Fruit fly (Drosophila melanogaster) whole organism, embryonic: Measurements from ENCODE around the gene CG42748.

Source experiments
- Awh ChIP-seq: fragments of 200-800 bp; sonication (Bioruptor generic); IDR thresholded peaks from 2 replicates; pipeline ENCODE4, ENCODE4 v1.3.6; 2022; ENCODE audit warnings: missing biosample characterization, missing genetic modification characterization
- Bgb ChIP-seq: fragments of 200-800 bp; sonication (Bioruptor generic); IDR thresholded peaks from 2 replicates; pipeline ENCODE4 v1.3.6; 2022; ENCODE audit warnings: missing biosample characterization, missing genetic modification characterization; ENCODE audit not compliant: partially characterized antibody
- C15 ChIP-seq: fragments of 200-800 bp; sonication (Bioruptor generic); IDR thresholded peaks from 3 replicates; pipeline ENCODE4 v1.3.6; 2022; ENCODE audit warnings: missing biosample characterization, missing genetic modification characterization
- CG10267 ChIP-seq: fragments of 200-800 bp; sonication (Bioruptor generic); optimal IDR thresholded peaks from 2 replicates; lab custom pipeline; 2018; ENCODE audit warnings: missing biosample characterization, mild to moderate bottlenecking, missing genetic modification characterization, moderate library complexity
- CG10321 ChIP-seq: fragments of 200-800 bp; sonication (Bioruptor generic); IDR thresholded peaks from 2 replicates; pipeline ENCODE4 v1.3.6; 2022; ENCODE audit warnings: missing biosample characterization, missing genetic modification characterization
- CG11085 ChIP-seq: fragments of 200-800 bp; sonication (Bioruptor generic); IDR thresholded peaks from 2 replicates; pipeline ENCODE4 v1.3.6; 2022; ENCODE audit warnings: missing biosample characterization, missing genetic modification characterization
- CG11723 ChIP-seq: fragments of 200-800 bp; sonication (Bioruptor generic); optimal IDR thresholded peaks from 2 replicates; lab custom pipeline; 2017; ENCODE audit warnings: missing biosample characterization, mild to moderate bottlenecking, missing genetic modification characterization
- CG12299 ChIP-seq: fragments of 200-800 bp; sonication (Bioruptor generic); optimal IDR thresholded peaks from 2 replicates; lab custom pipeline; 2018; ENCODE audit warnings: missing biosample characterization, mild to moderate bottlenecking, missing genetic modification characterization
- CG1233 ChIP-seq: fragments of 200-800 bp; sonication (Bioruptor generic); optimal IDR thresholded peaks from 4 replicates; lab custom pipeline; 2018; ENCODE audit warnings: missing biosample characterization, mild to moderate bottlenecking, missing genetic modification characterization
- CG13624 ChIP-seq: fragments of 200-800 bp; sonication (Bioruptor generic); optimal IDR thresholded peaks from 2 replicates; lab custom pipeline; 2016; ENCODE audit warnings: missing biosample characterization, missing genetic modification characterization
- CG13894 ChIP-seq: fragments of 200-800 bp; sonication (Bioruptor generic); optimal IDR thresholded peaks from 3 replicates; lab custom pipeline; 2018; ENCODE audit warnings: missing biosample characterization, mild to moderate bottlenecking, missing genetic modification characterization, moderate library complexity
- CG15073 ChIP-seq: fragments of 200-800 bp; sonication (Bioruptor generic); optimal IDR thresholded peaks from 2 replicates; lab custom pipeline; 2016; ENCODE audit warnings: missing biosample characterization, missing genetic modification characterization
- CG17912 ChIP-seq: fragments of 200-800 bp; sonication (Bioruptor generic); optimal IDR thresholded peaks from 2 replicates; lab custom pipeline; 2018; ENCODE audit warnings: missing biosample characterization, mild to moderate bottlenecking, missing genetic modification characterization
- CG1792 ChIP-seq: fragments of 200-800 bp; sonication (Bioruptor generic); optimal IDR thresholded peaks from 2 replicates; lab custom pipeline; 2016; ENCODE audit warnings: missing biosample characterization, missing genetic modification characterization
- CG1832 ChIP-seq: fragments of 200-800 bp; sonication (Bioruptor generic); optimal IDR thresholded peaks from 2 replicates; lab custom pipeline; 2017; ENCODE audit warnings: missing biosample characterization, mild to moderate bottlenecking, missing genetic modification characterization, inconsistent platforms
- CG18619 ChIP-seq: fragments of 200-800 bp; sonication (Bioruptor generic); optimal IDR thresholded peaks from 3 replicates; lab custom pipeline; 2017; ENCODE audit warnings: missing biosample characterization, mild to moderate bottlenecking, missing genetic modification characterization
- CG18764 ChIP-seq: fragments of 200-800 bp; sonication (Bioruptor generic); optimal IDR thresholded peaks from 3 replicates; lab custom pipeline; 2016; ENCODE audit warnings: missing biosample characterization, missing genetic modification characterization
- CG2120 ChIP-seq: fragments of 200-800 bp; sonication (Bioruptor generic); optimal IDR thresholded peaks from 3 replicates; lab custom pipeline; 2016; ENCODE audit warnings: missing biosample characterization, missing genetic modification characterization
- CG2712 ChIP-seq: fragments of 200-800 bp; optimal IDR thresholded peaks from 3 replicates; lab custom pipeline; 2019; ENCODE audit warnings: missing biosample characterization, mild to moderate bottlenecking, missing genetic modification characterization, moderate library complexity
- CG3281 ChIP-seq: fragments of 200-800 bp; sonication (Bioruptor generic); optimal IDR thresholded peaks from 3 replicates; lab custom pipeline; 2017; ENCODE audit warnings: missing biosample characterization, mild to moderate bottlenecking, missing genetic modification characterization
- CG33213 ChIP-seq: fragments of 200-800 bp; sonication (Bioruptor generic); optimal IDR thresholded peaks from 3 replicates; lab custom pipeline; 2016; ENCODE audit warnings: missing biosample characterization, missing genetic modification characterization
- CG4617 ChIP-seq: fragments of 200-800 bp; sonication (Bioruptor generic); optimal IDR thresholded peaks from 3 replicates; lab custom pipeline; 2016; ENCODE audit warnings: missing biosample characterization, missing genetic modification characterization, borderline replicate concordance
- CG7987 ChIP-seq: fragments of 200-800 bp; sonication (Bioruptor generic); optimal IDR thresholded peaks from 2 replicates; lab custom pipeline; 2018; ENCODE audit warnings: missing biosample characterization, mild to moderate bottlenecking, missing genetic modification characterization, moderate library complexity
- CG8281 ChIP-seq: fragments of 200-800 bp; sonication (Bioruptor generic); optimal IDR thresholded peaks from 2 replicates; lab custom pipeline; 2018; ENCODE audit warnings: missing biosample characterization, mild to moderate bottlenecking, missing genetic modification characterization, moderate library complexity
- CG8290 ChIP-seq, 3 experiments: fragments of 200-800 bp; sonication (Bioruptor generic); optimal IDR thresholded peaks; 2 replicates each; lab custom pipeline; 2016 to 2019; ENCODE audit warnings: missing biosample characterization in 3 of 3, missing genetic modification characterization in 3 of 3, mild to moderate bottlenecking in 2 of 3, moderate library complexity in 1 of 3
- CHES-1-like ChIP-seq: fragments of 200-800 bp; sonication (Bioruptor generic); optimal IDR thresholded peaks from 2 replicates; lab custom pipeline; 2016; ENCODE audit warnings: missing biosample characterization, missing genetic modification characterization
- Dref ChIP-seq: fragments of 200-800 bp; sonication (Bioruptor generic); IDR thresholded peaks from 2 replicates; pipeline ENCODE4 v1.3.6; 2022; ENCODE audit warnings: missing biosample characterization, missing genetic modification characterization
- Fer3 ChIP-seq: fragments of 200-800 bp; sonication (Bioruptor generic); optimal IDR thresholded peaks from 2 replicates; lab custom pipeline; 2018; ENCODE audit warnings: missing biosample characterization, mild to moderate bottlenecking, missing genetic modification characterization, moderate library complexity
- GATAe ChIP-seq: fragments of 200-800 bp; sonication (Bioruptor generic); conservative IDR thresholded peaks from 2 replicates; pipeline ENCODE4 v1.3.6; 2022; ENCODE audit warnings: missing biosample characterization, missing genetic modification characterization
- HmgD ChIP-seq: fragments of 200-800 bp; sonication (Bioruptor generic); optimal IDR thresholded peaks from 3 replicates; lab custom pipeline; 2016; ENCODE audit warnings: missing biosample characterization, missing genetic modification characterization
- HmgZ ChIP-seq: fragments of 200-800 bp; sonication (Bioruptor generic); optimal IDR thresholded peaks from 2 replicates; lab custom pipeline; 2018; ENCODE audit warnings: missing biosample characterization, mild to moderate bottlenecking, missing genetic modification characterization
- MBD-R2 ChIP-seq: fragments of 200-800 bp; sonication (Bioruptor generic); IDR thresholded peaks from 2 replicates; pipeline ENCODE4 v1.3.6; 2022; ENCODE audit warnings: missing biosample characterization, missing genetic modification characterization
- Opbp ChIP-seq: fragments of 200-800 bp; sonication (Bioruptor generic); IDR thresholded peaks from 3 replicates; pipeline ENCODE4 v1.3.6; 2022; ENCODE audit warnings: missing biosample characterization, missing genetic modification characterization; ENCODE audit not compliant: partially characterized antibody
- Taf1 ChIP-seq: fragments of 200-800 bp; sonication (Bioruptor generic); IDR thresholded peaks from 2 replicates; pipeline ENCODE4 v1.3.6; 2022; ENCODE audit warnings: missing biosample characterization, missing genetic modification characterization
- Xrp1 ChIP-seq: fragments of 200-800 bp; sonication (Bioruptor generic); IDR thresholded peaks from 2 replicates; pipeline ENCODE4 v1.3.6; 2022; ENCODE audit warnings: missing biosample characterization, missing genetic modification characterization
- al ChIP-seq: fragments of 200-800 bp; sonication (Bioruptor generic); IDR thresholded peaks from 2 replicates; pipeline ENCODE4 v1.3.6; 2022; ENCODE audit warnings: missing biosample characterization, missing genetic modification characterization
- dpn ChIP-seq, 2 experiments: fragments of 200-800 bp; sonication (Bioruptor generic); optimal IDR thresholded peaks; 3 replicates each; lab custom pipeline; 2016; ENCODE audit warnings: missing biosample characterization in 2 of 2, missing genetic modification characterization in 2 of 2
- ems ChIP-seq: fragments of 200-800 bp; sonication (Bioruptor generic); optimal IDR thresholded peaks from 3 replicates; lab custom pipeline; 2016; ENCODE audit warnings: missing biosample characterization, missing genetic modification characterization
- gro ChIP-seq: fragments of 200-800 bp; sonication (Bioruptor generic); optimal IDR thresholded peaks from 2 replicates; lab custom pipeline; 2016; ENCODE audit warnings: missing biosample characterization, missing genetic modification characterization
- gt ChIP-seq: fragments of 200-800 bp; sonication (Bioruptor generic); IDR thresholded peaks from 2 replicates; pipeline ENCODE4 v1.3.6; 2022; ENCODE audit warnings: missing biosample characterization, missing genetic modification characterization
- pros ChIP-seq: fragments of 200-800 bp; sonication (Bioruptor generic); optimal IDR thresholded peaks from 3 replicates; lab custom pipeline; 2019; ENCODE audit warnings: missing biosample characterization, mild to moderate bottlenecking, missing genetic modification characterization, moderate library complexity
- pzg ChIP-seq: fragments of 200-800 bp; sonication (Bioruptor generic); optimal IDR thresholded peaks from 3 replicates; lab custom pipeline; 2018; ENCODE audit warnings: missing biosample characterization, mild to moderate bottlenecking, missing genetic modification characterization, moderate library complexity
- sens ChIP-seq: fragments of 200-800 bp; sonication (Bioruptor generic); peaks from one replicate; lab custom pipeline; 2016; ENCODE audit warnings: missing biosample characterization, missing genetic modification characterization
- sqz ChIP-seq: fragments of 200-800 bp; sonication (Bioruptor generic); optimal IDR thresholded peaks from 3 replicates; lab custom pipeline; 2018; ENCODE audit warnings: missing biosample characterization, mild to moderate bottlenecking, missing genetic modification characterization
- stc ChIP-seq: fragments of 200-800 bp; sonication (Bioruptor generic); IDR thresholded peaks from 2 replicates; pipeline ENCODE4 v1.3.6; 2022; ENCODE audit warnings: missing biosample characterization, missing genetic modification characterization
- stwl ChIP-seq: fragments of 200-800 bp; sonication (Bioruptor generic); optimal IDR thresholded peaks from 3 replicates; lab custom pipeline; 2018; ENCODE audit warnings: missing biosample characterization, mild to moderate bottlenecking, missing genetic modification characterization, moderate library complexity
- tap ChIP-seq: fragments of 200-800 bp; optimal IDR thresholded peaks from 3 replicates; lab custom pipeline; 2019; ENCODE audit warnings: missing biosample characterization, mild to moderate bottlenecking, missing genetic modification characterization, moderate library complexity
- zfh1 ChIP-seq: fragments of 200-800 bp; sonication (Bioruptor generic); IDR thresholded peaks from 3 replicates; pipeline ENCODE4 v1.3.6; 2022; ENCODE audit warnings: missing biosample characterization, missing genetic modification characterization

Gene CG42748

dm6 chr2L:22168559-22169027, 37.6 kb downstream of the CG42748 start (continued):
- TF ChIP-seq gt (GFP tag; lab: Robert Waterston, UW) (no peak), HmgD (GFP tag; lab: Kevin White, UChicago) (peak; percentile 33), CG10321 (GFP tag; lab: Robert Waterston, UW) (peak; percentile 96), tap (tag; lab: Kevin White, UChicago) (no peak), CG2120 (GFP tag; lab: Kevin White, UChicago) (peak; percentile 9), CG11085 (GFP tag; lab: Robert Waterston, UW) (no peak), CG18619 (GFP tag; lab: Kevin White, UChicago) (peak; percentile 2), CG11723 (GFP tag; lab: Kevin White, UChicago) (peak; percentile 18), al (GFP tag; lab: Robert Waterston, UW) (no peak), CHES-1-like (peak; percentile 46), dpn (GFP tag; optimal IDR thresholded peaks at IDR 0.05; lab: Kevin White, UChicago) (peak in 1 of 2 experiments; percentile 7), gro (GFP tag; lab: Kevin White, UChicago) (peak; percentile 53), ems (GFP tag; lab: Kevin White, UChicago) (no peak), sqz (GFP tag; lab: Kevin White, UChicago) (peak; percentile 15), CG15073 (GFP tag; lab: Kevin White, UChicago) (no peak), zfh1 (GFP tag; lab: Robert Waterston, UW) (peak; percentile 57; the same call in 1 of the 3 replicates), CG3281 (GFP tag; lab: Kevin White, UChicago) (peak; percentile 6), CG8281 (tag; lab: Kevin White, UChicago) (no peak), CG7987 (GFP tag; lab: Kevin White, UChicago) (no peak), CG2712 (tag; lab: Kevin White, UChicago) (peak; percentile 13), Taf1 (no peak), Awh (GFP tag; lab: Robert Waterston, UW) (no peak), stwl (peak; percentile 62), CG4617 (GFP tag; lab: Kevin White, UChicago) (peak; percentile 73), pros (no peak), CG1832 (GFP tag; lab: Kevin White, UChicago) (peak; percentile 51), GATAe (no peak), pzg (GFP tag; lab: Kevin White, UChicago) (peak; percentile 28), CG33213 (GFP tag; lab: Kevin White, UChicago) (peak; percentile 12), CG1233 (GFP tag; lab: Kevin White, UChicago) (peak; percentile 28), Dref (no peak), CG8290 (GFP tag; optimal IDR thresholded peaks at IDR 0.05; lab: Kevin White, UChicago) (no peak), CG8290 (tag; optimal IDR thresholded peaks at IDR 0.05; lab: Kevin White, UChicago) (peak in 1 of 2 experiments; percentile 35), stc (GFP tag; lab: Robert Waterston, UW) (no peak), C15 (GFP tag; lab: Robert Waterston, UW) (no peak), CG18764 (peak; percentile 29), CG10267 (peak; percentile 91), CG13894 (tag; lab: Kevin White, UChicago) (no peak), CG12299 (tag; lab: Kevin White, UChicago) (no peak), sens (GFP tag; lab: Kevin White, UChicago) (peak; percentile 53), CG1792 (GFP tag; lab: Kevin White, UChicago) (peak; percentile 26), CG13624 (GFP tag; lab: Kevin White, UChicago) (peak; percentile 52), HmgZ (tag; lab: Kevin White, UChicago) (peak; percentile 25), Opbp (GFP tag; lab: Robert Waterston, UW) (0 out of 3 replicates have a peak, but pooled peaks have one; percentile 11), MBD-R2 (GFP tag; lab: Robert Waterston, UW) (peak; percentile 36; the same call in 1 of the 2 replicates), CG17912 (GFP tag; lab: Kevin White, UChicago) (peak; percentile 38), Xrp1 (GFP tag; lab: Robert Waterston, UW) (0 out of 2 replicates have a peak, but pooled peaks have one; percentile 21), Fer3 (tag; lab: Kevin White, UChicago) (no peak), Bgb (peak; percentile 9; the same call in 1 of the 2 replicates)
